Worm (Caenorhabditis elegans): ENCODE data around the gene C54F6.5.

ce11 chrV:7525695-7526094 is 3.2 kb upstream of the C54F6.5 start, which contains the start of gene C54F6.18:
- TF ChIP-seq ama-1 (optimal IDR thresholded peaks at IDR 0.05): no peak
- TF ChIP-seq flt-1 (GFP tag; IDR thresholded peaks at IDR 0.05): no peak
